Worm (Caenorhabditis elegans) whole organism, early embryonic: ENCODE results near the gene prx-12.

Source experiments
- flt-1 ChIP-seq: fragments of 200-800 bp; sonication (Bioruptor generic); IDR thresholded peaks from 2 replicates; pipeline ENCODE4 v1.3.6; 2022; ENCODE audit warnings: missing genetic modification characterization, missing compliant biosample characterization
- tbx-11 ChIP-seq: fragments of 200-800 bp; sonication (Bioruptor generic); IDR thresholded peaks from 2 replicates; pipeline ENCODE4 v1.3.6; 2022; ENCODE audit warnings: missing genetic modification characterization, missing compliant biosample characterization

DNA sequence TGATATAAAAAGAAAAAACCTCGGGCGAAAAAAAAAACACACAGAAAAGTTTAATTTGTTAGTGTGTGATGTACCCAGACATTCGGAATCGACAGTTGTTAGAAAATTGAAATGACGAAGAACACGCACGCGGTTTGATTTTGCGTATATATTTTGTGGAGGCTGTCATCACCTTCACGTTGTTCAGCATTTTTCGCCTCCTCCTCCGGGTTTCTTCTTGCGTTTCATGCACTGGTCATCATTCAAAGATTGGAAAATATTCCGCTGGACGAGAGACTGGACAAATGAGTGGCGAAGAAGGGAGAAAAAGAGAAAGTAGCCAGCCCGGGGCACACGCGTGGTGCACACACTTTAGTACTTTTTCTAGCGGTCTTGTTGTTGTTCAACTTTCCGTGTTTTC lies 48.2 kb upstream of the prx-12 start:
- no peak for TF ChIP-seq flt-1 (GFP tag; lab: Robert Waterston, UW)
- no peak for TF ChIP-seq tbx-11
